Worm (Caenorhabditis elegans): ENCODE measurements around the gene bud-31.

DNA sequence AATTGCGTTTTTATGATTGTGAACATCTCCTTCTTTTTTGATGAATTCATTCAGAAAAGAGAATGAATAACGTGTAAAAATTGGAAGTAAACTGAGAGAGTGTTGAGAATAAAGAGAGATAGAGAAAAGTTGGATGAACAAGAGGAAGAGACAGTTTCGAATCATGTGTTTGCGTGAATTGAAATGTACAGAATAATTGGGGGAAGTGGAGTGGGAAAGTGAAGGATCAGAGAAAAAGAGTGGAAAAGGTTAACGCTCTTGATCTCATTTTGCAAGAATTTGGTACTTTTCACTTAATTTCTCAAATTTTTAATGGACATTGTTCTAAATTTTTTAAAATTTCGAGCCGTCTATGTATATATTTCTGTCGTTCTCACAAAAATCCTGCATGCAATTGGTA lies 37.0 kb upstream of the bud-31 start:
- no peak for TF ChIP-seq pha-4 (tag; optimal IDR thresholded peaks at IDR 0.05)
- TF ChIP-seq mep-1 (tag; optimal IDR thresholded peaks at IDR 0.05) = no peak
- no peak for TF ChIP-seq lsy-2 (tag; optimal IDR thresholded peaks at IDR 0.05)
- TF ChIP-seq mab-5 (tag; optimal IDR thresholded peaks at IDR 0.05) = no peak
- no peak for TF ChIP-seq snpc-4 (tag; optimal IDR thresholded peaks at IDR 0.05)
- no peak for TF ChIP-seq sem-2 (GFP tag; optimal IDR thresholded peaks at IDR 0.05)
- TF ChIP-seq M03D4.4 (tag; optimal IDR thresholded peaks at IDR 0.05) = no peak
- no peak for TF ChIP-seq lin-13 (tag; optimal IDR thresholded peaks at IDR 0.05)

Data from whole organism, mixed stage, embryonic.